Worm (Caenorhabditis elegans): Measurements from ENCODE around the gene D2096.10.

- TF ChIP-seq lsy-2 (tag; optimal IDR thresholded peaks at IDR 0.05) = no peak
- TF ChIP-seq F49E8.2 (tag; optimal IDR thresholded peaks at IDR 0.05; ENCODE audit: borderline replicate concordance) = no peak
- no peak for TF ChIP-seq snpc-4 (tag; optimal IDR thresholded peaks at IDR 0.05)
- TF ChIP-seq fos-1 (tag; optimal IDR thresholded peaks at IDR 0.05) = no peak
- no peak for TF ChIP-seq dve-1 (tag; optimal IDR thresholded peaks at IDR 0.05; ENCODE audit: insufficient read depth)
- no peak for TF ChIP-seq R02D3.7 (tag; optimal IDR thresholded peaks at IDR 0.05)
- TF ChIP-seq ZK337.2 (GFP tag; IDR thresholded peaks at IDR 0.05) = no peak
- no peak for TF ChIP-seq pha-4 (GFP tag; IDR thresholded peaks at IDR 0.05)
- TF ChIP-seq pha-4 (tag; optimal IDR thresholded peaks at IDR 0.05) = no peak
- no peak for TF ChIP-seq snpc-1.2 (GFP tag; IDR thresholded peaks at IDR 0.05)
- TF ChIP-seq unc-130 (GFP tag; optimal IDR thresholded peaks at IDR 0.05) = no peak
- no peak for TF ChIP-seq daf-8 (GFP tag; IDR thresholded peaks at IDR 0.05)
Observed at ce11 chrIV:8420961-8421360, 31.9 kb upstream of the D2096.10 start, which contains the start of gene M116.5.

Data from whole organism, L4 larva.